Fruit fly (Drosophila melanogaster): ENCODE data around the gene HP1b.

Gene HP1b

dm6 chrX:9068822-9069221 lies 12.0 kb upstream of the HP1b start (continued):
- TF ChIP-seq CG34406 (GFP tag; optimal IDR thresholded peaks at IDR 0.05) = peak; percentile 4
- TF ChIP-seq Smox (GFP tag; optimal IDR thresholded peaks at IDR 0.05) = no peak
- TF ChIP-seq fkh (GFP tag; optimal IDR thresholded peaks at IDR 0.05) = no peak
- TF ChIP-seq CG7368 (GFP tag; optimal IDR thresholded peaks at IDR 0.05) = peak; percentile 49
- TF ChIP-seq vri (GFP tag; optimal IDR thresholded peaks at IDR 0.05) = no peak
- TF ChIP-seq CG4318 (GFP tag; optimal IDR thresholded peaks at IDR 0.05) = peak; percentile 38
- no peak for TF ChIP-seq Eip93F (GFP tag; optimal IDR thresholded peaks at IDR 0.05)
- peak; percentile 65 for TF ChIP-seq CG6808 (GFP tag; optimal IDR thresholded peaks at IDR 0.05)
- TF ChIP-seq spab (GFP tag; optimal IDR thresholded peaks at IDR 0.05) = peak; percentile 63
- peak; percentile 50; the same call in 1 of the 2 replicates for TF ChIP-seq CG11294 (GFP tag; IDR thresholded peaks at IDR 0.05)
- peak; percentile 36 for TF ChIP-seq CG8632 (GFP tag; optimal IDR thresholded peaks at IDR 0.05)
- peak; percentile 71 for TF ChIP-seq CG3032 (tag; optimal IDR thresholded peaks at IDR 0.05)
- peak; percentile 79 for TF ChIP-seq dsx (GFP tag; optimal IDR thresholded peaks at IDR 0.05; ENCODE audit: poor library complexity, severe bottlenecking)
- TF ChIP-seq topi (GFP tag; optimal IDR thresholded peaks at IDR 0.05) = peak; percentile 19
- peak; percentile 5 for TF ChIP-seq lz (GFP tag; optimal IDR thresholded peaks at IDR 0.05)
- peak; percentile 61 for TF ChIP-seq CG9139 (GFP tag; optimal IDR thresholded peaks at IDR 0.05)
- peak; percentile 78 for TF ChIP-seq Ets96B (tag; optimal IDR thresholded peaks at IDR 0.05)
- TF ChIP-seq ss (GFP tag; optimal IDR thresholded peaks at IDR 0.05) = peak; percentile 83 to 84
- peak; percentile 56; the same call in 1 of the 3 replicates for TF ChIP-seq CG8119 (GFP tag; IDR thresholded peaks at IDR 0.05)
- no peak for TF ChIP-seq CG11902 (GFP tag; optimal IDR thresholded peaks at IDR 0.05)
- TF ChIP-seq CG10631 (GFP tag; optimal IDR thresholded peaks at IDR 0.05) = peak; percentile 52
- TF ChIP-seq fd59A (GFP tag; optimal IDR thresholded peaks at IDR 0.05) = peak; percentile 68
- TF ChIP-seq CG6792 (GFP tag; optimal IDR thresholded peaks at IDR 0.05) = peak; percentile 46
- TF ChIP-seq net (GFP tag; optimal IDR thresholded peaks at IDR 0.05) = peak; percentile 46
- TF ChIP-seq Eip78C (GFP tag) = peak; percentile 94
- TF ChIP-seq Hr38 (GFP tag; optimal IDR thresholded peaks at IDR 0.05) = no peak
- TF ChIP-seq CG6276 (GFP tag; optimal IDR thresholded peaks at IDR 0.05) = peak; percentile 54
- peak; percentile 51 for TF ChIP-seq CG3919 (GFP tag; optimal IDR thresholded peaks at IDR 0.05)
- TF ChIP-seq Sox14 (GFP tag; optimal IDR thresholded peaks at IDR 0.05) = peak; percentile 53

DNA sequence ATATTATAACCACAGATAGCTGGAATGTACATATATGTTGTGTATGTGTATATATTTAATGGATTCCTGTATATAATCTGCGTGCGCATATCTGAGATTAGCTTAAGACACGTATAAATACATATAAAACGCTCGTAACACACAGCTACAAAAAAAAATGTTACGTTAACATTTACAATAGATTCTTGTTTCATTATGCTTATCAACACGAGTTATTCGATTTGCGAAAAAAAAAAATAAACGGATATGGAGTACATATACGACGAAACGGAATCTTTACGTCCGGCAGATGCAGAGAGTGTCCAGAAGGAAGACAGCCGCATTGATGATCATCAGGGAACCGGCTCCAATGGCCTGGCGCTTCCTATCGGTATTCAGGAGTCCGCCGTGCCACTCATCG lies 9.6 kb upstream of the HP1b start, which contains the start of gene CG10970:
TSS of gene CG10970 (minus strand) at position 101 of the 400 bp plus-strand sequence.
- TF ChIP-seq Ets21C (GFP tag; optimal IDR thresholded peaks at IDR 0.05) (no peak), CG4318 (GFP tag; optimal IDR thresholded peaks at IDR 0.05) (no peak)

DNA sequence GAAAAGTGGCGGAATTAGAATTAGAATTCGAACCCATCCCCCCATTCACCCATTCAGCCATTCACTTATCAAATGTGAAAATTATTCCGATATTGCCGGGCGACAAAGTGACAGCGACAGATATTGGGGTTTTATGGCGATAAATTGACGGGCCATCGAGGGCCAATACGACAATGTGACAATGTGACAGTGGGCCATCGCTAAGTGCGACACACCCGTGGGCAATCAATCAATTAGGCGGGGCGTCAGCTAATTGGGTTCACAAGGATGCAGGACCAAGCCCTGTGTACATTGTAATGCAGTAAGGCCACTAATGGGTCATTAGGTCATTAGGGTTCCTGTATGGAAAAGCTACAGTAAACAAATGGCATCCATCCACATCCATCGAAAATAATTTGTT lies 6.8 kb upstream of the HP1b start:
- no peak for TF ChIP-seq dac (GFP tag; optimal IDR thresholded peaks at IDR 0.05)
- no peak for TF ChIP-seq CG3032 (tag; optimal IDR thresholded peaks at IDR 0.05)
- TF ChIP-seq cyc (GFP tag; optimal IDR thresholded peaks at IDR 0.05) = no peak
- no peak for TF ChIP-seq CG4318 (GFP tag; optimal IDR thresholded peaks at IDR 0.05)
- TF ChIP-seq net (GFP tag; optimal IDR thresholded peaks at IDR 0.05) = no peak
- TF ChIP-seq CG31627 (GFP tag; optimal IDR thresholded peaks at IDR 0.05) = no peak
- no peak for TF ChIP-seq Hr4 (GFP tag; optimal IDR thresholded peaks at IDR 0.05)
- TF ChIP-seq acj6 (GFP tag; optimal IDR thresholded peaks at IDR 0.05) = no peak
- no peak for TF ChIP-seq Sox102F (GFP tag; optimal IDR thresholded peaks at IDR 0.05)
- no peak for TF ChIP-seq Lpt (GFP tag; optimal IDR thresholded peaks at IDR 0.05)
- no peak for TF ChIP-seq fkh (GFP tag; optimal IDR thresholded peaks at IDR 0.05)
- TF ChIP-seq Eip78C (GFP tag) = no peak
- no peak for TF ChIP-seq CG8319 (GFP tag; optimal IDR thresholded peaks at IDR 0.05)
- TF ChIP-seq CG9139 (GFP tag; optimal IDR thresholded peaks at IDR 0.05) = no peak
- TF ChIP-seq Ets21C (GFP tag; optimal IDR thresholded peaks at IDR 0.05) = no peak
- TF ChIP-seq svp (GFP tag) = no peak
- TF ChIP-seq CG32006 (GFP tag; optimal IDR thresholded peaks at IDR 0.05) = no peak
- no peak for TF ChIP-seq achi (GFP tag; optimal IDR thresholded peaks at IDR 0.05)
